Fruit fly (Drosophila melanogaster): ENCODE results near the gene CAH2.

The CAH2 gene

DNA sequence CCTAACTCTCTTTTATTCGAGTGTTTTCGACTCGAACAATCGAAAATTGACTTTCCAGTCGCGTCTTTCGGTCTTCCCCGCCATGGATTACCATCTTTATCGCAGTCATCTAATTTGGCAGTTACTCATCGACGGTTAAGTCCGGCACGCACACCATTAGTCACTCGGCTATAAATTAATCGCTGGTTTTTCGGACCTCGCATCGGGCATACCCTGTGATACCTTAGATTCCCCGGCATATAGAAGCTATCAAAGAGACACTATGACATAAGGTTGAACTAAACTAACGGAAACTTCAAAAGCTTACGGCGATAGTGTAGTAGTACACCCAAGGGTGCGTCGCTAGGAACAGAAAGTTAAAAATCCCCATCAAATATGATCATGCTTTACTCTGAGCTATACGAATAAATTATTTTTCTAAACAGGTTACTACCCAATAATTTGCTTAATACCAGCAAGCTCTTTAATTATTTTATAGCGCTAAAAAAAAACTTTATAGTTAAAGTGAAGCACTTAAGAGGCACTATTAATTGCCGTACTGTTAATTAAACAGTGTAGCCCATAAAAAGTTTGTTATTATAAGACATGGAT lies 1.5 kb downstream of the CAH2 start (continued):
- TF ChIP-seq Opbp (GFP tag; IDR thresholded peaks at IDR 0.05; ENCODE audit: partially characterized antibody) (no peak), Hsf (GFP tag; optimal IDR thresholded peaks at IDR 0.05) (no peak), CG6654 (GFP tag; optimal IDR thresholded peaks at IDR 0.05) (no peak), CG13296 (GFP tag; optimal IDR thresholded peaks at IDR 0.05) (no peak), CG11560 (tag; IDR thresholded peaks at IDR 0.05) (no peak), dpn (GFP tag; optimal IDR thresholded peaks at IDR 0.05) (no peak), CG5953 (GFP tag; IDR thresholded peaks at IDR 0.05) (no peak), CG8359 (GFP tag; optimal IDR thresholded peaks at IDR 0.05; ENCODE audit: borderline replicate concordance) (no peak), Hr51 (GFP tag; optimal IDR thresholded peaks at IDR 0.05) (peak in 1 of 2 experiments; percentile 23), nerfin-2 (GFP tag; IDR thresholded peaks at IDR 0.05; ENCODE audit: partially characterized antibody) (no peak), CG15696 (tag; optimal IDR thresholded peaks at IDR 0.05) (no peak), CG6683 (GFP tag; optimal IDR thresholded peaks at IDR 0.05) (no peak), phol (tag; optimal IDR thresholded peaks at IDR 0.05) (no peak), pfk (GFP tag; optimal IDR thresholded peaks at IDR 0.05) (no peak), Oaz (GFP tag; IDR thresholded peaks at IDR 0.05) (no peak), tna (GFP tag; IDR thresholded peaks at IDR 0.05; ENCODE audit: partially characterized antibody) (no peak), caup (GFP tag; optimal IDR thresholded peaks at IDR 0.05; ENCODE audit: severe bottlenecking) (peak; percentile 9), CG10565 (GFP tag; optimal IDR thresholded peaks at IDR 0.05) (no peak), seq (GFP tag; IDR thresholded peaks at IDR 0.05) (no peak), lilli (GFP tag; optimal IDR thresholded peaks at IDR 0.05) (no peak), CG33213 (GFP tag; optimal IDR thresholded peaks at IDR 0.05) (no peak), CG1647 (GFP tag; optimal IDR thresholded peaks at IDR 0.05) (no peak), al (GFP tag; IDR thresholded peaks at IDR 0.05) (0 out of 2 replicates have a peak, but pooled peaks have one; percentile 29), ase (GFP tag; IDR thresholded peaks at IDR 0.05) (0 out of 3 replicates have a peak, but pooled peaks have one; percentile 35), danr (GFP tag; IDR thresholded peaks at IDR 0.05) (no peak), Lpt (GFP tag; optimal IDR thresholded peaks at IDR 0.05) (no peak), CG1832 (GFP tag; optimal IDR thresholded peaks at IDR 0.05) (no peak), CG3407 (GFP tag; optimal IDR thresholded peaks at IDR 0.05) (no peak), kni (GFP tag; optimal IDR thresholded peaks at IDR 0.05) (no peak), CG3281 (GFP tag; optimal IDR thresholded peaks at IDR 0.05) (peak; percentile 46), CG11696 (GFP tag; IDR thresholded peaks at IDR 0.05) (peak; percentile 80), Scr (GFP tag; IDR thresholded peaks at IDR 0.05; ENCODE audit: partially characterized antibody) (no peak), z (GFP tag; IDR thresholded peaks at IDR 0.05) (no peak), E2f1 (GFP tag; IDR thresholded peaks at IDR 0.05) (no peak), H2.0 (GFP tag; IDR thresholded peaks at IDR 0.05) (no peak), crol (GFP tag; IDR thresholded peaks at IDR 0.05) (no peak), sens-2 (GFP tag; IDR thresholded peaks at IDR 0.05) (no peak), wdn (GFP tag; IDR thresholded peaks at IDR 0.05) (no peak), pnt (GFP tag; optimal IDR thresholded peaks at IDR 0.05) (no peak), CG18476 (GFP tag; optimal IDR thresholded peaks at IDR 0.05) (no peak), chif (GFP tag; optimal IDR thresholded peaks at IDR 0.05) (no peak), ara (GFP tag; IDR thresholded peaks at IDR 0.05) (no peak), lbe (GFP tag; optimal IDR thresholded peaks at IDR 0.05) (no peak), fu2 (GFP tag; optimal IDR thresholded peaks at IDR 0.05) (no peak), Hand (GFP tag; optimal IDR thresholded peaks at IDR 0.05) (no peak), dan (GFP tag; IDR thresholded peaks at IDR 0.05) (no peak), CG4360 (GFP tag; IDR thresholded peaks at IDR 0.05) (no peak), CG13775 (GFP tag; optimal IDR thresholded peaks at IDR 0.05) (no peak), Hmr (GFP tag; optimal IDR thresholded peaks at IDR 0.05) (peak; percentile 7)
